Worm (Caenorhabditis elegans) whole organism, L4/young adult: ENCODE measurements around the gene ttr-21.

Experiments used
- W03F9.2 ChIP-seq: fragments of 150-350 bp; optimal IDR thresholded peaks from 2 replicates; lab custom pipeline; 2014; ENCODE audit warnings: missing biosample characterization, missing genetic modification characterization
- dao-5 ChIP-seq: sonication (generic microtip); optimal IDR thresholded peaks from 2 replicates; lab custom pipeline; 2016; ENCODE audit warnings: missing genotype, missing genetic modification characterization, moderate library complexity, missing compliant biosample characterization
- him-1 ChIP-seq: sonication (generic microtip); optimal IDR thresholded peaks from 2 replicates; lab custom pipeline; 2016; ENCODE audit warnings: missing genotype, missing genetic modification reagents, missing genetic modification characterization, missing compliant biosample characterization

ce11 chrV:13876529-13876928 lies 22.3 kb upstream of the ttr-21 start, which contains the start of gene T22G5.1:
- TF ChIP-seq W03F9.2 (tag; lab: Kevin White, UChicago) (no peak), dao-5 (tag; lab: Kevin White, UChicago) (no peak), him-1 (no peak)
